Worm (Caenorhabditis elegans): ENCODE results near the gene Y97E10AL.1.

DNA sequence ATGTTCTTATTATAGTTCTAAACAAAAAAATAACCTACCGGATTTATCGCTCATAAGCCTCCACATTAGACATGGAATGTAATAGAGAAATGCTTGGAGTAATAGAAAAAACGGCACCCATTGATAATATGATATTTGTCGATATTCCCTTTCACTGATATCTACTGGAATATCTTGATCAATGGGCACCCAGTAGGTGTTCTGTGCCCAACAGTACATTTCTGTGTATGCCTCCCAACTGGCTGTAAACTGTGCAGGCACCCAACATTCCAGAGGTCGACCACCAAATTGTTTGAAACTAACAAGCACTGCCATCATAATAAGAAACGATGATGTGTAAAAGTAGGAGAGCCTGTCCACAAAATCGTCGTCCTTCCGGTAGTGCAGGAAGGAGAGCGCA lies 21.5 kb upstream of the Y97E10AL.1 start:
- TF ChIP-seq pha-4 (tag; optimal IDR thresholded peaks at IDR 0.05) (no peak), ceh-16 (tag; optimal IDR thresholded peaks at IDR 0.05) (no peak), nhr-76 (tag; optimal IDR thresholded peaks at IDR 0.05) (no peak), skn-1 (tag; optimal IDR thresholded peaks at IDR 0.05) (no peak), fkh-10 (GFP tag; optimal IDR thresholded peaks at IDR 0.05) (no peak), unc-39 (tag; optimal IDR thresholded peaks at IDR 0.05) (no peak)

Measured in whole organism, L3 larva.